Fruit fly (Drosophila melanogaster): ENCODE data around the gene CG10413.

DNA sequence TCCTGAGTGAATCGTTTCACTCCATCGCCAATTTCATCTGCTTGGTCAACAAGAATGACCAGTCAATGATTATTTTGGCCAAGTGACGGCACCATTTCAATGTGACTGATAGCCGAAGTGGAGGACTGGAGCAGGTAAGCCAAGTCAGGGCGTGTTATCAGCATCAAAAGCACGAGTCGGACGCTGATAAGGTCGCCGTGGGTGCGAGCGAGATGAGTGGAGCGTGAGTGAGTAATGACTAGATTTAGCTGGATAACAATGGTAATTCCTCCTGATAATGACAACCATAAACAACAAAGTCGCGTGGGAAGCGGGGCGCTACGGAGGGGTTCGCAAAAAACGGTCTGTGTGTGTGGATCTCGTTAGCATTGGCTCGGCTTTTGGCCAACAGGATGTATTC is 44.0 kb downstream of the CG10413 start:
- TF ChIP-seq foxo (GFP tag; optimal IDR thresholded peaks at IDR 0.05) (no peak), psq (GFP tag; optimal IDR thresholded peaks at IDR 0.05) (no peak), pan (optimal IDR thresholded peaks at IDR 0.05) (no peak), br (GFP tag; optimal IDR thresholded peaks at IDR 0.05) (peak; percentile 24), brk (GFP tag; optimal IDR thresholded peaks at IDR 0.05) (no peak), OdsH (GFP tag; optimal IDR thresholded peaks at IDR 0.05) (no peak), Jra (GFP tag; optimal IDR thresholded peaks at IDR 0.05) (no peak), fru (GFP tag; optimal IDR thresholded peaks at IDR 0.05) (no peak), Dfd (GFP tag; optimal IDR thresholded peaks at IDR 0.05) (no peak), N (GFP tag; optimal IDR thresholded peaks at IDR 0.05) (no peak)

Data from whole organism, wandering third instar larva.